Fruit fly (Drosophila melanogaster): Measurements from ENCODE around the gene Nepl8.
A peak's percentile ranks its signal among the peaks of the same experiment; 100 is the strongest.

Gene Nepl8

DNA sequence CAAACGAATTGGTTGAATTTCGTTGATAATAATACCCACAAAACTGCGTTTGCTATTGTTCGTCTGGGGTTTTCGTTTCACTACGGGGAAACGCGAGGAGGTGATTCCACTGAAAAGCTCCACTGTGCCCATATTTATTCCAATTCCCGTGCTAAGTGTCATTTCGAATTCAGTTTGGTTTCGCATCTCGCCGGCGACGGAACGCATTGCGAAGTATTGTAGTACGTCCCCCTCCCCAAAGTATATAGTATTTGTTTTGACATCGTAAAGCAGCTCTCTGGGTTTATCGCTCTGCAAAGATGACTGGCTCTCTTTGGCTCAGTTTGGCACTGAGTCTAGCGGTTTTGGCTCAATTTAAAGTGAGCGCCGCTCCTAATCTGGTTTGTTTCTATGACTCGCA, 37.1 kb upstream of the Nepl8 start, which contains the start of gene Idgf3:
Gene Idgf3, plus strand, starts transcription at position 17 of the 400 bp plus-strand sequence.
- TF ChIP-seq CG34376 (GFP tag; optimal IDR thresholded peaks at IDR 0.05): peak; percentile 90
- TF ChIP-seq CG31388 (GFP tag; optimal IDR thresholded peaks at IDR 0.05): no peak
- peak; percentile 37 for TF ChIP-seq CG13894 (tag; optimal IDR thresholded peaks at IDR 0.05)
- peak; percentile 62 for TF ChIP-seq CG10543 (GFP tag; optimal IDR thresholded peaks at IDR 0.05)
- TF ChIP-seq Bgb (GFP tag; IDR thresholded peaks at IDR 0.05; ENCODE audit: partially characterized antibody): 0 out of 2 replicates have a peak, but pooled peaks have one; percentile 33
- TF ChIP-seq Deaf1 (tag; optimal IDR thresholded peaks at IDR 0.05): peak; percentile 54
- no peak for TF ChIP-seq CG16815 (GFP tag; optimal IDR thresholded peaks at IDR 0.05)
- TF ChIP-seq ftz-f1 (GFP tag; optimal IDR thresholded peaks at IDR 0.05): peak; percentile 16
- no peak for TF ChIP-seq Awh (GFP tag; IDR thresholded peaks at IDR 0.05)
- TF ChIP-seq crol (GFP tag; IDR thresholded peaks at IDR 0.05): peak; percentile 50
- TF ChIP-seq CG8290 (GFP tag; optimal IDR thresholded peaks at IDR 0.05): no peak
- TF ChIP-seq CG8290 (tag; optimal IDR thresholded peaks at IDR 0.05): peak in 1 of 2 experiments; percentile 33
- peak; percentile 7 for TF ChIP-seq B-H2 (GFP tag; optimal IDR thresholded peaks at IDR 0.05)
- TF ChIP-seq chinmo (GFP tag; IDR thresholded peaks at IDR 0.05; ENCODE audit: partially characterized antibody): peak; percentile 93
- TF ChIP-seq trem (tag; optimal IDR thresholded peaks at IDR 0.05): no peak
- TF ChIP-seq slbo (GFP tag; IDR thresholded peaks at IDR 0.05): peak; percentile 37; the same call in 1 of the 2 replicates
- TF ChIP-seq zf30C (GFP tag; optimal IDR thresholded peaks at IDR 0.05): no peak
- peak; percentile 10 for TF ChIP-seq cwo (GFP tag; optimal IDR thresholded peaks at IDR 0.05)
- peak; percentile 35 for TF ChIP-seq CG15269 (tag; optimal IDR thresholded peaks at IDR 0.05)
- TF ChIP-seq sens (GFP tag): peak; percentile 72
- peak; percentile 36; the same call in 1 of the 3 replicates for TF ChIP-seq Dbx (GFP tag; IDR thresholded peaks at IDR 0.05)
- TF ChIP-seq CG2199 (GFP tag; IDR thresholded peaks at IDR 0.05): peak; percentile 36; the same call in 2 of the 3 replicates
- TF ChIP-seq lab (GFP tag; optimal IDR thresholded peaks at IDR 0.05): peak; percentile 9
- TF ChIP-seq Trl (optimal IDR thresholded peaks at IDR 0.05): peak; percentile 24 to 71
- TF ChIP-seq Trl (GFP tag; optimal IDR thresholded peaks at IDR 0.05): no peak
- TF ChIP-seq Jarid2 (GFP tag; optimal IDR thresholded peaks at IDR 0.05): peak; percentile 53
- peak; percentile 58 for TF ChIP-seq Med (GFP tag)
- no peak for TF ChIP-seq CG18262 (tag; optimal IDR thresholded peaks at IDR 0.05)
- no peak for TF ChIP-seq sr (GFP tag; IDR thresholded peaks at IDR 0.05)
- 0 out of 2 replicates have a peak, but pooled peaks have one; percentile 27 for TF ChIP-seq Taf1 (GFP tag; IDR thresholded peaks at IDR 0.05)
- peak; percentile 15 for TF ChIP-seq CG6813 (GFP tag; optimal IDR thresholded peaks at IDR 0.05)
- peak; percentile 56 for TF ChIP-seq sug (tag; optimal IDR thresholded peaks at IDR 0.05)
- TF ChIP-seq Hmr (GFP tag; optimal IDR thresholded peaks at IDR 0.05): peak; percentile 0
- peak; percentile 33; the same call in 1 of the 2 replicates for TF ChIP-seq CG13287 (GFP tag; IDR thresholded peaks at IDR 0.05; ENCODE audit: partially characterized antibody)
- TF ChIP-seq Atf6 (GFP tag; IDR thresholded peaks at IDR 0.05): peak; percentile 66
- TF ChIP-seq CG5245 (GFP tag; optimal IDR thresholded peaks at IDR 0.05): no peak
- TF ChIP-seq CG12769 (tag; optimal IDR thresholded peaks at IDR 0.05): peak; percentile 38
- TF ChIP-seq tgo (GFP tag; IDR thresholded peaks at IDR 0.05): peak; percentile 16; the same call in 1 of the 3 replicates
- peak; percentile 90 for TF ChIP-seq z (GFP tag; IDR thresholded peaks at IDR 0.05)
- peak; percentile 3 for TF ChIP-seq CG3281 (GFP tag; optimal IDR thresholded peaks at IDR 0.05)

DNA sequence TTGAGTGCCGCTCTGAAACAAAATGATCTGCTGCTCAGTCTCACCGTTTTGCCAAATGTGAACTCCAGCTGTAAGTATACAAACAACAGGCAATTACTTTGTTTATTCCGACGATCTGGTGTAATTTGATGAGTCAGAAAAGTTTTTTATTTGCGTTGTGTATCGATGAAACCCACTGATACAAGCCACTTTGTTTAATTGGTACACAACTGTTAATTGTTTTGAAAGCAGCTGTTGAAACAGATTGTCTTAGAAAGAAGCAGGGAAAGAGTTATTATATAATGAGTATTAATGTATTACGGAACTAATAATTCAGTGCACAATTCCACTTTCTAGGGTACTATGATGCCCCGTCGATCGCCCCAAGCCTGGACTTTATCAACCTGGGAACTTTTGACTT, 36.1 kb upstream of the Nepl8 start:
- TF ChIP-seq schlank (tag; optimal IDR thresholded peaks at IDR 0.05) (peak; percentile 36), pzg (GFP tag; optimal IDR thresholded peaks at IDR 0.05) (no peak), Fer3 (tag; optimal IDR thresholded peaks at IDR 0.05) (peak; percentile 11), trem (tag; optimal IDR thresholded peaks at IDR 0.05) (no peak), usp (GFP tag; optimal IDR thresholded peaks at IDR 0.05) (no peak), Xrp1 (GFP tag; IDR thresholded peaks at IDR 0.05) (no peak), cad (GFP tag; optimal IDR thresholded peaks at IDR 0.05) (no peak), hkb (optimal IDR thresholded peaks at IDR 0.05) (no peak), hkb (GFP tag; IDR thresholded peaks at IDR 0.05) (no peak), unpg (GFP tag; optimal IDR thresholded peaks at IDR 0.05) (peak; percentile 26), rib (GFP tag; IDR thresholded peaks at IDR 0.05) (no peak), CG13287 (GFP tag; IDR thresholded peaks at IDR 0.05; ENCODE audit: partially characterized antibody) (no peak), bsh (GFP tag; optimal IDR thresholded peaks at IDR 0.05) (peak in 1 of 2 experiments; percentile 10), lilli (GFP tag; optimal IDR thresholded peaks at IDR 0.05) (no peak), gfzf (GFP tag; optimal IDR thresholded peaks at IDR 0.05) (no peak), slbo (GFP tag; IDR thresholded peaks at IDR 0.05) (no peak)

Measured in whole organism, embryonic.